Worm (Caenorhabditis elegans) whole organism, L4 larva: ENCODE measurements around the gene hda-2.

Experiments
- D1046.2 ChIP-seq: fragments of 200-800 bp; sonication (Bioruptor generic); IDR thresholded peaks from 2 replicates; pipeline ENCODE4 v1.3.6; 2022; ENCODE audit warnings: missing genetic modification characterization, missing compliant biosample characterization
- F26F4.8 ChIP-seq: fragments of 200-800 bp; sonication (Bioruptor generic); conservative IDR thresholded peaks from 2 replicates; pipeline ENCODE4 v1.3.6; 2022; ENCODE audit warnings: missing genetic modification characterization, missing compliant biosample characterization
- F37D6.2 ChIP-seq: sonication (generic microtip); optimal IDR thresholded peaks from 2 replicates; lab custom pipeline; 2016; ENCODE audit warnings: mild to moderate bottlenecking, missing genetic modification characterization, missing compliant biosample characterization
- F44E2.7 ChIP-seq: fragments of 200-800 bp; sonication (Bioruptor generic); IDR thresholded peaks from 2 replicates; pipeline ENCODE4 v2.1.2; 2022; ENCODE audit warnings: missing genetic modification characterization, missing compliant biosample characterization
- T20F7.1 ChIP-seq: fragments of 200-800 bp; sonication (Bioruptor generic); optimal IDR thresholded peaks from 2 replicates; lab custom pipeline; 2018; ENCODE audit warnings: mild to moderate bottlenecking, missing genetic modification characterization, missing compliant biosample characterization
- T26A8.4 ChIP-seq: fragments of 200-800 bp; sonication (Bioruptor generic); IDR thresholded peaks from 2 replicates; pipeline ENCODE4 v1.3.6; 2022; ENCODE audit warnings: missing genetic modification characterization, missing compliant biosample characterization
- Y105C5A.15 ChIP-seq: fragments of 200-800 bp; sonication (Bioruptor generic); IDR thresholded peaks from 2 replicates; pipeline ENCODE4 v1.3.6; 2022; ENCODE audit warnings: missing genetic modification characterization, missing compliant biosample characterization
- Y75B8A.6 ChIP-seq: fragments of 200-800 bp; sonication (Bioruptor generic); IDR thresholded peaks from 2 replicates; pipeline ENCODE4 v1.3.6; 2022; ENCODE audit warnings: missing genetic modification reagents, missing genetic modification characterization, missing compliant biosample characterization
- ZK337.2 ChIP-seq: fragments of 200-800 bp; sonication (Bioruptor generic); IDR thresholded peaks from 2 replicates; pipeline ENCODE4 v1.3.6; 2022; ENCODE audit warnings: missing genetic modification reagents, missing genetic modification characterization, missing compliant biosample characterization
- ZK546.5 ChIP-seq, 2 experiments: sonication (generic microtip); optimal IDR thresholded peaks; 2 replicates each; lab custom pipeline; 2017; ENCODE audit warnings: missing biosample characterization in 2 of 2, missing genetic modification characterization in 2 of 2
- aha-1 ChIP-seq: fragments of 150-350 bp; peaks from one replicate; lab custom pipeline; 2014; ENCODE audit warnings: missing biosample characterization, missing genetic modification characterization
- ama-1 ChIP-seq: fragments of 150-350 bp; optimal IDR thresholded peaks from 2 replicates; lab custom pipeline; 2014; ENCODE audit warnings: inconsistent platforms, mixed read lengths
- attf-4 ChIP-seq: sonication (generic microtip); optimal IDR thresholded peaks from 3 replicates; lab custom pipeline; 2017; ENCODE audit warnings: missing biosample characterization, missing genetic modification characterization
- ceh-20 ChIP-seq: fragments of 200-800 bp; sonication (Bioruptor generic); IDR thresholded peaks from 2 replicates; pipeline ENCODE4 v1.3.6; 2022; ENCODE audit warnings: missing genetic modification reagents, missing genetic modification characterization, missing compliant biosample characterization
- ceh-44 ChIP-seq: fragments of 200-800 bp; sonication (Bioruptor generic); IDR thresholded peaks from 2 replicates; pipeline ENCODE4 v1.3.6; 2022; ENCODE audit warnings: missing genetic modification reagents, missing genetic modification characterization, missing compliant biosample characterization
- ceh-82 ChIP-seq: sonication (generic microtip); optimal IDR thresholded peaks from 2 replicates; lab custom pipeline; 2017; ENCODE audit warnings: missing biosample characterization, missing genetic modification characterization
- daf-8 ChIP-seq: fragments of 200-800 bp; sonication (Bioruptor generic); IDR thresholded peaks from 2 replicates; pipeline ENCODE4 v1.3.6; 2022; ENCODE audit warnings: missing genetic modification characterization, missing compliant biosample characterization
- dmd-6 ChIP-seq: fragments of 200-800 bp; sonication (Bioruptor generic); IDR thresholded peaks from 2 replicates; pipeline ENCODE4 v1.3.6; 2022; ENCODE audit warnings: missing genetic modification reagents, missing genetic modification characterization, missing compliant biosample characterization
- dmd-9 ChIP-seq: fragments of 200-800 bp; sonication (Bioruptor generic); IDR thresholded peaks from 2 replicates; pipeline ENCODE4 v1.3.6; 2022; ENCODE audit warnings: missing genetic modification reagents, missing genetic modification characterization, missing compliant biosample characterization
- duxl-1 ChIP-seq: sonication (generic microtip); optimal IDR thresholded peaks from 2 replicates; lab custom pipeline; 2016; ENCODE audit warnings: mild to moderate bottlenecking, missing genetic modification characterization, moderate library complexity, missing compliant biosample characterization; ENCODE audit not compliant: poor library complexity
- dve-1 ChIP-seq: sonication (generic microtip); optimal IDR thresholded peaks from 2 replicates; lab custom pipeline; 2017; ENCODE audit warnings: antibody characterized with exemption, mild to moderate bottlenecking, missing genetic modification characterization, missing compliant biosample characterization; ENCODE audit not compliant: insufficient read depth
- gei-8 ChIP-seq: fragments of 200-800 bp; sonication (Bioruptor generic); optimal IDR thresholded peaks from 2 replicates; lab custom pipeline; 2018; ENCODE audit warnings: mild to moderate bottlenecking, missing genetic modification characterization, missing compliant biosample characterization
- hif-1 ChIP-seq, 2 experiments: sonication (generic microtip); optimal IDR thresholded peaks; 2 replicates each; lab custom pipeline; 2016 to 2017; ENCODE audit warnings: missing compliant biosample characterization in 2 of 2, missing genetic modification characterization in 2 of 2, missing genetic modification reagents in 2 of 2, missing genotype in 2 of 2, mild to moderate bottlenecking in 1 of 2
- hlh-11 ChIP-seq: fragments of 200-800 bp; sonication (Bioruptor generic); optimal IDR thresholded peaks from 2 replicates; lab custom pipeline; 2018; ENCODE audit warnings: mild to moderate bottlenecking, missing genetic modification characterization, missing compliant biosample characterization
- lim-7 ChIP-seq: fragments of 200-800 bp; sonication (Bioruptor generic); IDR thresholded peaks from 2 replicates; pipeline ENCODE4 v1.3.6; 2022; ENCODE audit warnings: missing genetic modification characterization, missing compliant biosample characterization
- lin-1 ChIP-seq: fragments of 200-800 bp; sonication (Bioruptor generic); IDR thresholded peaks from 2 replicates; pipeline ENCODE4 v1.3.6; 2022; ENCODE audit warnings: missing genetic modification reagents, missing genetic modification characterization, missing compliant biosample characterization
- lin-15B ChIP-seq: fragments of 150-350 bp; sonication (generic microtip); optimal IDR thresholded peaks from 3 replicates; lab custom pipeline; 2014; ENCODE audit warnings: missing biosample characterization, missing genetic modification characterization
- lin-38 ChIP-seq: fragments of 200-800 bp; sonication (Bioruptor generic); IDR thresholded peaks from 2 replicates; pipeline ENCODE4 v1.3.6; 2022; ENCODE audit warnings: missing genetic modification reagents, missing genetic modification characterization, missing compliant biosample characterization
- lin-39 ChIP-seq: fragments of 150-350 bp; optimal IDR thresholded peaks from 2 replicates; lab custom pipeline; 2014; ENCODE audit warnings: missing biosample characterization, missing genetic modification reagents, missing genetic modification characterization
- lir-3 ChIP-seq: sonication (generic microtip); optimal IDR thresholded peaks from 2 replicates; lab custom pipeline; 2016; ENCODE audit warnings: mild to moderate bottlenecking, missing genetic modification characterization, missing compliant biosample characterization
- madf-5 ChIP-seq, 2 experiments: fragments of 200-800 bp; sonication (Bioruptor generic); IDR thresholded peaks; 2 replicates each; pipeline ENCODE4 v1.3.6; 2022; ENCODE audit warnings: missing compliant biosample characterization in 2 of 2, missing genetic modification characterization in 2 of 2
- mdl-1 ChIP-seq, 2 experiments: fragments of 150-350 bp in 1 of 2; sonication (generic microtip) in 1 of 2; optimal IDR thresholded peaks; 2 replicates each; lab custom pipeline; 2014 to 2017; ENCODE audit warnings: missing biosample characterization in 2 of 2, missing genetic modification characterization in 2 of 2
- mxl-3 ChIP-seq: fragments of 200-800 bp; sonication (Bioruptor generic); optimal IDR thresholded peaks from 2 replicates; lab custom pipeline; 2018; ENCODE audit warnings: mild to moderate bottlenecking, missing genetic modification characterization, missing compliant biosample characterization
- nhr-102 ChIP-seq: sonication (generic microtip); optimal IDR thresholded peaks from 2 replicates; lab custom pipeline; 2016; ENCODE audit warnings: mild to moderate bottlenecking, missing genetic modification characterization, moderate library complexity, missing compliant biosample characterization
- nhr-237 ChIP-seq: sonication (generic microtip); optimal IDR thresholded peaks from 2 replicates; lab custom pipeline; 2017; ENCODE audit warnings: missing biosample characterization, missing genetic modification characterization
- nhr-48 ChIP-seq: sonication (generic microtip); optimal IDR thresholded peaks from 2 replicates; lab custom pipeline; 2016; ENCODE audit warnings: mild to moderate bottlenecking, missing genetic modification characterization, missing compliant biosample characterization
- nhr-6 ChIP-seq: fragments of 150-350 bp; optimal IDR thresholded peaks from 2 replicates; lab custom pipeline; 2014; ENCODE audit warnings: missing biosample characterization, missing genetic modification characterization
- php-3 ChIP-seq: fragments of 200-800 bp; sonication (Bioruptor generic); IDR thresholded peaks from 2 replicates; pipeline ENCODE4 v1.3.6; 2022; ENCODE audit warnings: missing genetic modification reagents, missing genetic modification characterization, missing compliant biosample characterization
- saeg-2 ChIP-seq: fragments of 200-800 bp; sonication (Bioruptor generic); IDR thresholded peaks from 2 replicates; pipeline ENCODE4 v1.3.6; 2022; ENCODE audit warnings: missing genetic modification reagents, missing genetic modification characterization, missing compliant biosample characterization
- spr-1 ChIP-seq: sonication (generic microtip); optimal IDR thresholded peaks from 2 replicates; lab custom pipeline; 2016; ENCODE audit warnings: mild to moderate bottlenecking, missing genetic modification characterization, missing compliant biosample characterization
- spr-3 ChIP-seq: fragments of 200-800 bp; sonication (Bioruptor generic); optimal IDR thresholded peaks from 2 replicates; lab custom pipeline; 2018; ENCODE audit warnings: mild to moderate bottlenecking, missing genetic modification characterization, missing compliant biosample characterization
- tag-97 ChIP-seq: fragments of 200-800 bp; sonication (Bioruptor generic); IDR thresholded peaks from 2 replicates; pipeline ENCODE4 v1.3.6; 2022; ENCODE audit warnings: missing genetic modification characterization, missing compliant biosample characterization
- unc-130 ChIP-seq: sonication (generic microtip); optimal IDR thresholded peaks from 2 replicates; lab custom pipeline; 2016; ENCODE audit warnings: missing genetic modification reagents, missing genetic modification characterization, missing compliant biosample characterization
- unc-39 ChIP-seq: sonication (generic microtip); optimal IDR thresholded peaks from 2 replicates; lab custom pipeline; 2017; ENCODE audit warnings: missing biosample characterization, missing genetic modification characterization
- zag-1 ChIP-seq: fragments of 150-350 bp; optimal IDR thresholded peaks from 2 replicates; lab custom pipeline; 2014; ENCODE audit warnings: missing biosample characterization, missing genetic modification characterization
- zfp-2 ChIP-seq: sonication (generic microtip); optimal IDR thresholded peaks from 2 replicates; lab custom pipeline; 2016; ENCODE audit warnings: mild to moderate bottlenecking, missing genetic modification characterization, missing compliant biosample characterization
- zip-2 ChIP-seq: fragments of 150-350 bp; optimal IDR thresholded peaks from 2 replicates; lab custom pipeline; 2014; ENCODE audit warnings: missing biosample characterization, missing genetic modification characterization
- ztf-11 ChIP-seq: fragments of 150-350 bp; optimal IDR thresholded peaks from 2 replicates; lab custom pipeline; 2014; ENCODE audit warnings: missing biosample characterization, missing genetic modification characterization

Gene hda-2

DNA sequence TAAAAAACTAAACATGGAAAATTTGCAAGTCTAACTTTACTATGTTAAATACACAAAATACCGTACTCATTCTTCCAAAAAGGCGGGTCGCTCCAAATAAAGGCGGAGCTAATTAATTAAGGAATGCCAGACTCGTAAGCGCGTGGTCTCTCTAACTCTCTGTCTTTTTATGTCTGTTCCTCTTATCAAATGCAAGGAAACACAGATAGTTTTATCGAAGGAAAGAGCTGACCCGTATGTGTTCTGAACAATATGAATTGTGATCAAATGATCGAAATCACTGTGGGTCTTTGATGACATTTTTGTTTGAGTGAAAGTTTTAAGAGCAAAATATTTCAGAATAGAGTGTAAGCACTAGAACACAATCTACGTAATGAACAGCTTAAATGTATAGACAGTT lies 20.9 kb downstream of the hda-2 start (continued):
- TF ChIP-seq unc-39 (tag; lab: Kevin White, UChicago): no peak
- TF ChIP-seq spr-3 (GFP tag; lab: Kevin White, UChicago): no peak
- TF ChIP-seq gei-8 (GFP tag; lab: Kevin White, UChicago): no peak
- no peak for TF ChIP-seq T26A8.4 (GFP tag; lab: Robert Waterston, UW)
- no peak for TF ChIP-seq dmd-9 (GFP tag; lab: Robert Waterston, UW)
- no peak for TF ChIP-seq F26F4.8 (GFP tag; lab: Robert Waterston, UW)
- TF ChIP-seq F44E2.7 (GFP tag; lab: Robert Waterston, UW): no peak
- no peak for TF ChIP-seq nhr-102 (tag; lab: Kevin White, UChicago)
- no peak for TF ChIP-seq attf-4 (tag; lab: Kevin White, UChicago)
- TF ChIP-seq T20F7.1 (GFP tag; lab: Kevin White, UChicago): no peak
- no peak for TF ChIP-seq ama-1 (lab: Kevin White, UChicago)
- no peak for TF ChIP-seq mxl-3 (GFP tag; lab: Kevin White, UChicago)
- no peak for TF ChIP-seq lin-39 (tag; lab: Kevin White, UChicago)
- TF ChIP-seq lim-7 (GFP tag; lab: Robert Waterston, UW): no peak
- TF ChIP-seq zag-1 (tag; lab: Kevin White, UChicago): no peak
- no peak for TF ChIP-seq spr-1 (tag; lab: Kevin White, UChicago)
- no peak for TF ChIP-seq Y105C5A.15 (GFP tag; lab: Robert Waterston, UW)
- no peak for TF ChIP-seq aha-1 (tag; lab: Kevin White, UChicago)
- TF ChIP-seq tag-97 (GFP tag; lab: Robert Waterston, UW): no peak
- TF ChIP-seq lin-1 (GFP tag; lab: Robert Waterston, UW): no peak
- TF ChIP-seq hlh-11: peak; percentile 81
- no peak for TF ChIP-seq ztf-11
- TF ChIP-seq lir-3: no peak
- no peak for TF ChIP-seq lin-15B (tag; lab: Kevin White, UChicago)
- TF ChIP-seq zfp-2 (tag; lab: Kevin White, UChicago): no peak
- TF ChIP-seq zip-2: no peak
- no peak for TF ChIP-seq saeg-2 (GFP tag; lab: Robert Waterston, UW)
- TF ChIP-seq hif-1 (tag; optimal IDR thresholded peaks at IDR 0.05; lab: Kevin White, UChicago): no peak
- no peak for TF ChIP-seq ZK546.5 (tag; optimal IDR thresholded peaks at IDR 0.05; lab: Kevin White, UChicago)
- no peak for TF ChIP-seq unc-130 (GFP tag; lab: Kevin White, UChicago)
- TF ChIP-seq Y75B8A.6 (GFP tag; lab: Robert Waterston, UW): no peak
- TF ChIP-seq ZK337.2 (GFP tag; lab: Robert Waterston, UW): no peak
- TF ChIP-seq duxl-1 (tag; lab: Kevin White, UChicago): no peak
- 0 out of 2 replicates have a peak, but pooled peaks have one; percentile 6 for TF ChIP-seq php-3
- no peak for TF ChIP-seq nhr-6
- TF ChIP-seq lin-38 (GFP tag; lab: Robert Waterston, UW): no peak
- TF ChIP-seq madf-5 (GFP tag; IDR thresholded peaks at IDR 0.05; lab: Robert Waterston, UW): no peak
- peak; percentile 88 for TF ChIP-seq dmd-6
- peak; percentile 74 for TF ChIP-seq dve-1 (tag; lab: Kevin White, UChicago)
- no peak for TF ChIP-seq daf-8
- no peak for TF ChIP-seq ceh-20
- TF ChIP-seq ceh-82 (tag; lab: Kevin White, UChicago): no peak
- TF ChIP-seq D1046.2: no peak
- peak in 1 of 2 experiments; percentile 33 for TF ChIP-seq mdl-1 (tag; optimal IDR thresholded peaks at IDR 0.05; lab: Kevin White, UChicago)
- peak; percentile 49 for TF ChIP-seq nhr-48 (tag; lab: Kevin White, UChicago)
- TF ChIP-seq ceh-44: no peak
- TF ChIP-seq nhr-237 (tag; lab: Kevin White, UChicago): no peak
- TF ChIP-seq F37D6.2 (tag; lab: Kevin White, UChicago): no peak
- TF ChIP-seq, all 104 proteins: peak for 11
